Fruit fly (Drosophila melanogaster): ENCODE data around the gene Rbcn-3A.

Gene Rbcn-3A

DNA sequence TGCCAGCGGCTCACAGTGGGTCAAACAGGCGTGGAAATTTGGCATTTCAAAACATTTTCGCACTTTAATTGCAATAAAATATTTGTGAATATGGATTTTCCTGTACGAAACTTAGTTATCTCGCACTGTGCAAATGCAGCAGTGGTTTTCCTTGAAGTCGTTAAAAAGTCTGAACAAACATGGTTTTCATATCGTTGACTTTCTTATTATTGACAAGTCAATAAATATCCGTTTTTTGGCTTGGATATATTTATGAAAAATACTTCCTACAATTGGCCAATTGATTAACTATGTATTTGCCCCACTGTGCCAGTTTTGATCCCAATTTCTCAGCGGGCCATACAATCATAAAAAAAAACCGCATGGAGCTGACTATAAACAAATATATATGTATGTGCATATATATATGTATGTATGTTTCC lies 10.2 kb upstream of the Rbcn-3A start (continued):
- TF ChIP-seq CG12299 (tag; optimal IDR thresholded peaks at IDR 0.05): peak; percentile 88
- peak; percentile 94 for TF ChIP-seq NfI (GFP tag; optimal IDR thresholded peaks at IDR 0.05)
- peak; percentile 99 for TF ChIP-seq Ets65A (GFP tag)
- TF ChIP-seq pfk (GFP tag; optimal IDR thresholded peaks at IDR 0.05): no peak
- peak; percentile 92 for TF ChIP-seq row (GFP tag; IDR thresholded peaks at IDR 0.05)
- TF ChIP-seq kah (GFP tag; optimal IDR thresholded peaks at IDR 0.05): peak; percentile 92
- TF ChIP-seq Chrac-16 (GFP tag; optimal IDR thresholded peaks at IDR 0.05): peak; percentile 94
- TF ChIP-seq CG13424 (tag; optimal IDR thresholded peaks at IDR 0.05): peak; percentile 97
- no peak for TF ChIP-seq Opbp (GFP tag; IDR thresholded peaks at IDR 0.05; ENCODE audit: partially characterized antibody)
- TF ChIP-seq Dad (GFP tag; optimal IDR thresholded peaks at IDR 0.05): peak; percentile 96
- TF ChIP-seq MESR4 (GFP tag; optimal IDR thresholded peaks at IDR 0.05): peak; percentile 26
- TF ChIP-seq TFAM (GFP tag; optimal IDR thresholded peaks at IDR 0.05): peak; percentile 83
- peak; percentile 83 for TF ChIP-seq CG6272 (GFP tag; IDR thresholded peaks at IDR 0.05)
- TF ChIP-seq CG17802 (tag; optimal IDR thresholded peaks at IDR 0.05): peak; percentile 80
- peak; percentile 97 for TF ChIP-seq CG7556 (GFP tag; optimal IDR thresholded peaks at IDR 0.05)
- TF ChIP-seq Deaf1 (tag; optimal IDR thresholded peaks at IDR 0.05): peak; percentile 76
- peak; percentile 39; the same call in 1 of the 2 replicates for TF ChIP-seq CG13287 (GFP tag; IDR thresholded peaks at IDR 0.05; ENCODE audit: partially characterized antibody)
- peak; percentile 86 for TF ChIP-seq wek (GFP tag; optimal IDR thresholded peaks at IDR 0.05)
- TF ChIP-seq Nf-YC (tag; optimal IDR thresholded peaks at IDR 0.05): peak; percentile 85
- peak; percentile 93 for TF ChIP-seq CG12769 (tag; optimal IDR thresholded peaks at IDR 0.05)
- TF ChIP-seq yki (optimal IDR thresholded peaks at IDR 0.05): no peak
- peak; percentile 98 for TF ChIP-seq nmo (GFP tag; optimal IDR thresholded peaks at IDR 0.05)
- peak; percentile 68 for TF ChIP-seq MBD-R2 (GFP tag; IDR thresholded peaks at IDR 0.05)
- TF ChIP-seq emc (GFP tag; optimal IDR thresholded peaks at IDR 0.05): peak; percentile 83
- peak; percentile 92 for TF ChIP-seq ranshi (GFP tag; IDR thresholded peaks at IDR 0.05)
- no peak for TF ChIP-seq pan (optimal IDR thresholded peaks at IDR 0.05)
- TF ChIP-seq pan (GFP tag; optimal IDR thresholded peaks at IDR 0.05 in 1 of 2, IDR thresholded peaks at IDR 0.05 in 1 of 2): peak in 1 of 2 experiments; percentile 95
- peak; percentile 96 for TF ChIP-seq shn (GFP tag; optimal IDR thresholded peaks at IDR 0.05)
- TF ChIP-seq da (GFP tag; optimal IDR thresholded peaks at IDR 0.05): peak; percentile 89
- TF ChIP-seq CG13296 (GFP tag; optimal IDR thresholded peaks at IDR 0.05): peak; percentile 95
- peak; percentile 88 for TF ChIP-seq CG9215 (GFP tag; IDR thresholded peaks at IDR 0.05)
- TF ChIP-seq HLHmδ (GFP tag; optimal IDR thresholded peaks at IDR 0.05): no peak
- peak; percentile 98 for TF ChIP-seq az2 (GFP tag; optimal IDR thresholded peaks at IDR 0.05)
- no peak for TF ChIP-seq zf30C (GFP tag; optimal IDR thresholded peaks at IDR 0.05)
- no peak for TF ChIP-seq Dll (GFP tag; IDR thresholded peaks at IDR 0.05; ENCODE audit: partially characterized antibody)
- peak; percentile 4 for TF ChIP-seq gfzf (GFP tag; optimal IDR thresholded peaks at IDR 0.05)
- peak; percentile 87 for TF ChIP-seq peb (GFP tag; IDR thresholded peaks at IDR 0.05)
- peak; percentile 94 for TF ChIP-seq BtbVII (GFP tag; optimal IDR thresholded peaks at IDR 0.05)
- peak; percentile 82 for TF ChIP-seq CG17912 (GFP tag; optimal IDR thresholded peaks at IDR 0.05)
- peak; percentile 95 for TF ChIP-seq run (tag; optimal IDR thresholded peaks at IDR 0.05)
- peak; percentile 95 for TF ChIP-seq CG18476 (GFP tag; optimal IDR thresholded peaks at IDR 0.05)
- peak; percentile 89 for TF ChIP-seq CG3726 (GFP tag; IDR thresholded peaks at IDR 0.05)
- TF ChIP-seq CG1792 (GFP tag; optimal IDR thresholded peaks at IDR 0.05): peak; percentile 85
- peak; percentile 78 for TF ChIP-seq CG7987 (GFP tag; optimal IDR thresholded peaks at IDR 0.05)
- TF ChIP-seq Trl (optimal IDR thresholded peaks at IDR 0.05): no peak
- peak; percentile 96 for TF ChIP-seq Trl (GFP tag; optimal IDR thresholded peaks at IDR 0.05)
- TF ChIP-seq CG34224 (GFP tag; IDR thresholded peaks at IDR 0.05; ENCODE audit: partially characterized antibody): no peak
- peak; percentile 84 for TF ChIP-seq E2f2 (GFP tag; IDR thresholded peaks at IDR 0.05)
- peak in 1 of 3 experiments; percentile 83 for TF ChIP-seq Stat92E (GFP tag; optimal IDR thresholded peaks at IDR 0.05)
- TF ChIP-seq CG13894 (tag; optimal IDR thresholded peaks at IDR 0.05): peak; percentile 73
- TF ChIP-seq CG17385 (GFP tag; optimal IDR thresholded peaks at IDR 0.05): peak; percentile 94
